Worm (Caenorhabditis elegans): ENCODE results near the gene scc-3.

Gene scc-3

ce11 chrV:12744979-12745378 lies 18.8 kb upstream of the scc-3 start, which contains the start of gene C15C8.7:
Gene C15C8.7 (minus strand): TSS chrV:12745050.
- no peak for TF ChIP-seq unc-62 (GFP tag; optimal IDR thresholded peaks at IDR 0.05)

ce11 chrV:12747431-12747830 lies 16.3 kb upstream of the scc-3 start, which contains the start of gene C15C8.4:
Gene C15C8.4 (minus strand): TSS chrV:12747463.
- TF ChIP-seq unc-62 (GFP tag; optimal IDR thresholded peaks at IDR 0.05): no peak

- no peak for TF ChIP-seq unc-62 (GFP tag; optimal IDR thresholded peaks at IDR 0.05)
Observed at ce11 chrV:12747856-12748255, 15.9 kb upstream of the scc-3 start, which contains the start of gene C15C8.5. Gene C15C8.5 (plus strand): TSS chrV:12748007.

ce11 chrV:12749558-12749957 lies 14.2 kb upstream of the scc-3 start:
- TF ChIP-seq unc-62 (GFP tag; optimal IDR thresholded peaks at IDR 0.05): no peak

ce11 chrV:12751495-12752050 lies 12.2 kb upstream of the scc-3 start, which contains the start of gene C15C8.6:
Gene C15C8.6 (minus strand): TSS chrV:12751545.
- no peak for TF ChIP-seq unc-62 (GFP tag; optimal IDR thresholded peaks at IDR 0.05)

- TF ChIP-seq unc-62 (GFP tag; optimal IDR thresholded peaks at IDR 0.05): no peak
Observed at ce11 chrV:12752407-12752806, 11.3 kb upstream of the scc-3 start, which contains the start of gene C15C8.8. Gene C15C8.8 (minus strand): TSS chrV:12752507.

- TF ChIP-seq unc-62 (GFP tag; optimal IDR thresholded peaks at IDR 0.05): no peak
Observed at ce11 chrV:12754839-12755238, 8.9 kb upstream of the scc-3 start, which contains the start of gene gpa-13. Gene gpa-13 (minus strand): TSS chrV:12754939.

- no peak for TF ChIP-seq unc-62 (GFP tag; optimal IDR thresholded peaks at IDR 0.05)
Observed at ce11 chrV:12759660-12760059, 4.1 kb upstream of the scc-3 start, which contains the start of gene papl-1. Gene papl-1 (minus strand): TSS chrV:12759760.

ce11 chrV:12760913-12761312 lies 2.8 kb upstream of the scc-3 start, which contains the start of gene F18E2.15:
Gene F18E2.15 (minus strand): TSS chrV:12761013.
- no peak for TF ChIP-seq unc-62 (GFP tag; optimal IDR thresholded peaks at IDR 0.05)

- no peak for TF ChIP-seq unc-62 (GFP tag; optimal IDR thresholded peaks at IDR 0.05)
Observed at ce11 chrV:12768946-12769345, 5.2 kb downstream of the scc-3 start, which contains the start of gene srt-43. Gene srt-43 (plus strand): TSS chrV:12769246.

ce11 chrV:12773222-12773621 lies 9.5 kb downstream of the scc-3 start, which contains the start of gene ZC455.1:
Gene ZC455.1 (plus strand): TSS chrV:12773522.
- TF ChIP-seq unc-62 (GFP tag; optimal IDR thresholded peaks at IDR 0.05): no peak

- TF ChIP-seq unc-62 (GFP tag; optimal IDR thresholded peaks at IDR 0.05): no peak
Observed at ce11 chrV:12773852-12774251, 10.1 kb downstream of the scc-3 start.

- no peak for TF ChIP-seq unc-62 (GFP tag; optimal IDR thresholded peaks at IDR 0.05)
Observed at ce11 chrV:12780248-12780647, 16.5 kb downstream of the scc-3 start.

- TF ChIP-seq unc-62 (GFP tag; optimal IDR thresholded peaks at IDR 0.05): no peak
Observed at ce11 chrV:12784861-12785260, 21.1 kb downstream of the scc-3 start, which contains the start of gene sre-20. Gene sre-20 (minus strand): TSS chrV:12784961.

- TF ChIP-seq unc-62 (GFP tag; optimal IDR thresholded peaks at IDR 0.05): no peak
Observed at ce11 chrV:12786340-12786739, 22.6 kb downstream of the scc-3 start.

- no peak for TF ChIP-seq unc-62 (GFP tag; optimal IDR thresholded peaks at IDR 0.05)
Observed at ce11 chrV:12787026-12787425, 23.3 kb downstream of the scc-3 start, which contains the start of gene fkb-4. Gene fkb-4 (minus strand): TSS chrV:12787126.

ce11 chrV:12788451-12788850 lies 24.7 kb downstream of the scc-3 start, which contains the start of gene srbc-44:
Gene srbc-44 (minus strand): TSS chrV:12788551.
- no peak for TF ChIP-seq unc-62 (GFP tag; optimal IDR thresholded peaks at IDR 0.05)
